Fruit fly (Drosophila melanogaster): ENCODE measurements around the gene Vm26Aa.

Gene Vm26Aa

DNA sequence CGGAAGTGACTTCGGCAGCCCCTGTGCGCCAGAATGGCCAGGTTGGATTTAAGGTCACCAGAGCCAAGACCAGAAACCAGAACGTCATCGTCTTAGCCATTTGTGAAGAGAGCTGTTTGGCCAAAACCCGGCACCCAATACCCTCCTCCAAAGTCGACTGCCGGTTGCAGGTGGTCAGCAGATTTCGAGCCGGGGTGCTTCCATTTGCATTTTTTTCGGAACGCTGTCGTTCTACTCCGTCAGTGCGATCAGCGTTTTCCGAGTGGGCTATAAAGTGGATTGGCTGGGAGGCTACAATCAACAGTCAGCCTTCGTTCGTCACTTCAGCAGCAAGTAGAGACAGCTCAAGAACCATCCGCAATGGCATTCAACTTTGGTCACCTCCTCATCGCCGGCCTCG, 3.4 kb downstream of the Vm26Aa start, which contains the start of the genes CG13998 and Vm26Ab:
CG13998 (minus strand) TSS at position 114 of the 400 bp plus-strand sequence.
Vm26Ab (plus strand) TSS at position 299 of the 400 bp plus-strand sequence.
- no peak for TF ChIP-seq Ets21C (GFP tag; optimal IDR thresholded peaks at IDR 0.05)
- no peak for TF ChIP-seq Sox102F (GFP tag; optimal IDR thresholded peaks at IDR 0.05)
- TF ChIP-seq OdsH (GFP tag; optimal IDR thresholded peaks at IDR 0.05): no peak
- TF ChIP-seq Eip78C (GFP tag): no peak
- TF ChIP-seq CG1621 (tag; optimal IDR thresholded peaks at IDR 0.05): no peak
- TF ChIP-seq eg (GFP tag; IDR thresholded peaks at IDR 0.05): no peak
- TF ChIP-seq CG10631 (GFP tag; optimal IDR thresholded peaks at IDR 0.05): no peak

DNA sequence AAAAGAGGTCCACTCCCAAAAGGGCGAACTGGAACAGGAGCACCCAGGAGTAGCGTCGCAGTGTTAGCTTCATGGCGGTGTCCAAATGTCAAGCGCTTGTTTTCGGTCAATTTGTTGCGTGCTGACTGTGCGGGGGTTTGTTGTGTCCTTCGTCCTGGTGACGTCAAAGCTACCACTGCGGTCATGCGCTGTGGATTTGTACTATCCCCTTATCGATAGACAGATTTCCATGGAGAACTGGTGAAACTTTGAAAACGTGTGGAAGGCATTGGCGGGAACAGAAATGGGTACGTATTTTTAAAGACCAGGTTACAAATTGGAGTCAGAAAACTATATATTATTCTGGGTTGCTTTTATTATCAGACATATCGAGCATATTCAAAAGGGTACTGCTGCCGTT, 4.0 kb downstream of the Vm26Aa start, which contains the start of gene CG13999:
CG13999 (minus strand) TSS at position 314 of the 400 bp plus-strand sequence.
- no peak for TF ChIP-seq dac (GFP tag; optimal IDR thresholded peaks at IDR 0.05)
- TF ChIP-seq Hr38 (GFP tag; optimal IDR thresholded peaks at IDR 0.05): no peak
- no peak for TF ChIP-seq CG4318 (GFP tag; optimal IDR thresholded peaks at IDR 0.05)
- no peak for TF ChIP-seq CG15336 (GFP tag; IDR thresholded peaks at IDR 0.05)
- TF ChIP-seq CG10631 (GFP tag; optimal IDR thresholded peaks at IDR 0.05): no peak
- TF ChIP-seq Hr4 (GFP tag; optimal IDR thresholded peaks at IDR 0.05): no peak
- no peak for TF ChIP-seq CG6276 (GFP tag; optimal IDR thresholded peaks at IDR 0.05)
- no peak for TF ChIP-seq spab (GFP tag; optimal IDR thresholded peaks at IDR 0.05)
- no peak for TF ChIP-seq Ets96B (tag; optimal IDR thresholded peaks at IDR 0.05)
- no peak for TF ChIP-seq acj6 (GFP tag; optimal IDR thresholded peaks at IDR 0.05)
- no peak for TF ChIP-seq Eip75B (GFP tag; optimal IDR thresholded peaks at IDR 0.05)

DNA sequence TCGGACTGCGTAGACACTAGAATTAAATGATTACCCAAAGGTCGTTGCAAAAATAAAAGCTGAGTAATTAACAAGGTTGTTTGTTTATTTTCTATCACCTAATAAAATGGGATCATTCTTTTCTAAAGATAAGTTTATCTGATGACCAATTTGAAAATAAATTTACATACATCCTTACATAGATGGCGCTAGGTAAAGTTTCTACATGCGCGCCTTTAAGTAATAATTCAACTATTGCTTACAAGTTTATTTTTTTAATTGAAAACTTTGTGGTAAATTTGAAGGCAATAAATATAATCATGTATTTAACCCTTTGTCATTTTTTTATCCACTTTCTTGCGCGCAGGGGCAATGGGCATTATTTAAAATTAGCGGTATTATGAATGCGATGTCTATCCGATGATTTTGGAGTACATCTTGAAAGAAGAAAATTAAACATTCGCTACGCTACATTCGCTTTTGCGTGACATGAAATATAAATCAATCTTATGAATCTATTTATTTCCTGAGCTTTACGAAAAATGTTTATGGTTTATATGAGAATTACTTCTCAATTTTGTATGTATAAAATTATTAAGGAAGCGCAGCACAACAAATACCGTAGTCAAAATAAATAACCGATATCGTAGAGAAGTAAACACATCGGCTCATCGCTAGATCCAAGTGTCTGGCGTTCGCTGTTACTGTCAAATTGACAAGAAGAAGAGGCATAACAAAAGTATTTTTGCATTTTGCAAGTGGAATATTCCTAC, 11.2 kb downstream of the Vm26Aa start, which contains the start of gene CG9044:
CG9044 (plus strand) TSS at position 676 of the 752 bp plus-strand sequence.
- peak; percentile 62 for TF ChIP-seq esn (GFP tag; optimal IDR thresholded peaks at IDR 0.05)
- TF ChIP-seq Hr39 (GFP tag; optimal IDR thresholded peaks at IDR 0.05): peak; percentile 76
- TF ChIP-seq CG11294 (GFP tag; IDR thresholded peaks at IDR 0.05): no peak
- TF ChIP-seq Sox15 (GFP tag; optimal IDR thresholded peaks at IDR 0.05): peak; percentile 44
- peak; percentile 38 for TF ChIP-seq CG11902 (GFP tag; optimal IDR thresholded peaks at IDR 0.05)
- TF ChIP-seq Sox14 (GFP tag; optimal IDR thresholded peaks at IDR 0.05): peak; percentile 86
- TF ChIP-seq CG31627 (GFP tag; optimal IDR thresholded peaks at IDR 0.05): peak; percentile 68
- peak; percentile 56 for TF ChIP-seq lz (GFP tag; optimal IDR thresholded peaks at IDR 0.05)
- TF ChIP-seq Ets21C (GFP tag; optimal IDR thresholded peaks at IDR 0.05): peak; percentile 28
- TF ChIP-seq cyc (GFP tag; optimal IDR thresholded peaks at IDR 0.05): peak; percentile 51
- no peak for TF ChIP-seq Met (GFP tag; optimal IDR thresholded peaks at IDR 0.05)
- peak; percentile 27; the same call in 1 of the 2 replicates for TF ChIP-seq Gug (GFP tag; IDR thresholded peaks at IDR 0.05)
- no peak for TF ChIP-seq CG1621 (tag; optimal IDR thresholded peaks at IDR 0.05)

DNA sequence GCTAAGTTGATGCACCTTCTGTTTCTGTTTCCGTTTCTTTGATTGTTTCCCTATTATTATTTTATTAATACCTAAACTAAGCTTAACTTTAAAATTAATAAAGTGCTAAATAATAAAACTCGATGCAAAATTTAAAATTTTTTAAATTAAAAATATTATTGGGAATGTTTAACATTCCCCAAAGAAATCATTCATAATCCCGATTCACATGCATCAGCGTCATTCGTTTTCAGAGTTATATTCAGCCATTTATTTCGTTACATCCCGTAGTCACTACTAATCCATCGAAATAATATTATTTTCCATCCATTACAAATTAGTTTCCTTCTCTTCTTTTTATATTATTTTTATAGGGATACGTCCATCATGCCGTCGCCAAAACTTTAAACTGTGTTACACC, 12.6 kb downstream of the Vm26Aa start:
- no peak for TF ChIP-seq Gug (GFP tag; IDR thresholded peaks at IDR 0.05)
- TF ChIP-seq CG11294 (GFP tag; IDR thresholded peaks at IDR 0.05): no peak
- no peak for TF ChIP-seq achi (GFP tag; optimal IDR thresholded peaks at IDR 0.05)
- no peak for TF ChIP-seq Lpt (GFP tag; optimal IDR thresholded peaks at IDR 0.05)
- no peak for TF ChIP-seq acj6 (GFP tag; optimal IDR thresholded peaks at IDR 0.05)
- no peak for TF ChIP-seq fkh (GFP tag; optimal IDR thresholded peaks at IDR 0.05)
- no peak for TF ChIP-seq svp (GFP tag)
- TF ChIP-seq Eip78C (GFP tag): no peak
- TF ChIP-seq CG6808 (GFP tag; optimal IDR thresholded peaks at IDR 0.05): no peak
- no peak for TF ChIP-seq CG34406 (GFP tag; optimal IDR thresholded peaks at IDR 0.05)
- TF ChIP-seq dsx (GFP tag; optimal IDR thresholded peaks at IDR 0.05; ENCODE audit: poor library complexity, severe bottlenecking): no peak
- no peak for TF ChIP-seq Blimp-1 (GFP tag; optimal IDR thresholded peaks at IDR 0.05)
- no peak for TF ChIP-seq CG6163 (GFP tag; IDR thresholded peaks at IDR 0.05)

Measured in whole organism, prepupa.